Worm (Caenorhabditis elegans) whole organism, L3 larva: ENCODE results near the gene D1086.8.
"Not testable (repeated sequence)": the region's sequence is repeated elsewhere in the genome, so short reads cannot be mapped to it uniquely, and the experiment has no call there.

Source experiments
- R02D3.7 ChIP-seq: fragments of 150-350 bp; optimal IDR thresholded peaks from 2 replicates; lab custom pipeline; 2014; ENCODE audit warnings: missing biosample characterization, missing genetic modification characterization
- aly-2 ChIP-seq: fragments of 150-350 bp; optimal IDR thresholded peaks from 2 replicates; lab custom pipeline; 2014; ENCODE audit warnings: missing biosample characterization, missing genetic modification characterization
- ama-1 ChIP-seq: fragments of 150-350 bp; optimal IDR thresholded peaks from 2 replicates; lab custom pipeline; 2018
- ceh-28 ChIP-seq: fragments of 150-350 bp; optimal IDR thresholded peaks from 2 replicates; lab custom pipeline; 2014; ENCODE audit warnings: missing biosample characterization, missing genetic modification reagents, missing genetic modification characterization
- ceh-82 ChIP-seq: fragments of 150-350 bp; optimal IDR thresholded peaks from 2 replicates; lab custom pipeline; 2014; ENCODE audit warnings: missing biosample characterization, missing genetic modification characterization
- egl-27 ChIP-seq: sonication (generic microtip); optimal IDR thresholded peaks from 4 replicates; lab custom pipeline; 2017; ENCODE audit warnings: missing biosample characterization, missing genetic modification reagents, missing genetic modification characterization
- egl-5 ChIP-seq: fragments of 150-350 bp; optimal IDR thresholded peaks from 2 replicates; lab custom pipeline; 2017; ENCODE audit warnings: missing biosample characterization, missing genetic modification reagents, missing genetic modification characterization, inconsistent platforms
- elt-1 ChIP-seq: fragments of 150-350 bp; optimal IDR thresholded peaks from 2 replicates; lab custom pipeline; 2014; ENCODE audit warnings: missing biosample characterization, missing genetic modification characterization
- elt-2 ChIP-seq: sonication (generic microtip); optimal IDR thresholded peaks from 2 replicates; lab custom pipeline; 2016; ENCODE audit warnings: missing genetic modification reagents, mild to moderate bottlenecking, missing genetic modification characterization, missing compliant biosample characterization
- eor-1 ChIP-seq, 2 experiments: fragments of 150-350 bp; optimal IDR thresholded peaks; 2 replicates each; lab custom pipeline; 2014 to 2018; ENCODE audit warnings: missing biosample characterization in 2 of 2, missing genetic modification characterization in 2 of 2
- fkh-10 ChIP-seq: sonication (generic microtip); optimal IDR thresholded peaks from 2 replicates; lab custom pipeline; 2017; ENCODE audit warnings: missing biosample characterization, missing genetic modification reagents, missing genetic modification characterization
- fos-1 ChIP-seq: fragments of 150-350 bp; optimal IDR thresholded peaks from 2 replicates; lab custom pipeline; 2014; ENCODE audit warnings: missing biosample characterization, missing genetic modification characterization
- jun-1 ChIP-seq: fragments of 150-350 bp; optimal IDR thresholded peaks from 2 replicates; lab custom pipeline; 2014; ENCODE audit warnings: missing biosample characterization, missing genetic modification reagents, missing genetic modification characterization
- lin-15B ChIP-seq: fragments of 150-350 bp; optimal IDR thresholded peaks from 2 replicates; lab custom pipeline; 2014; ENCODE audit warnings: missing biosample characterization, missing genetic modification characterization
- lin-39 ChIP-seq: fragments of 150-350 bp; optimal IDR thresholded peaks from 2 replicates; lab custom pipeline; 2018; ENCODE audit warnings: missing biosample characterization, missing genetic modification reagents, missing genetic modification characterization
- lsy-12 ChIP-seq: sonication (generic microtip); optimal IDR thresholded peaks from 2 replicates; lab custom pipeline; 2016; ENCODE audit warnings: mild to moderate bottlenecking, missing genetic modification characterization, missing compliant biosample characterization
- mdl-1 ChIP-seq: fragments of 150-350 bp; optimal IDR thresholded peaks from 2 replicates; lab custom pipeline; 2014; ENCODE audit warnings: missing biosample characterization, missing genetic modification characterization
- nfya-1 ChIP-seq: sonication (generic microtip); optimal IDR thresholded peaks from 2 replicates; lab custom pipeline; 2017; ENCODE audit warnings: missing genetic modification characterization, mild to moderate bottlenecking, missing compliant biosample characterization, antibody characterized with exemption, moderate library complexity; ENCODE audit not compliant: insufficient read depth
- nhr-12 ChIP-seq: fragments of 150-350 bp; optimal IDR thresholded peaks from 2 replicates; lab custom pipeline; 2014; ENCODE audit warnings: missing biosample characterization, missing genetic modification characterization
- nhr-23 ChIP-seq: fragments of 150-350 bp; optimal IDR thresholded peaks from 2 replicates; lab custom pipeline; 2014; ENCODE audit warnings: missing biosample characterization, missing genetic modification reagents, missing genetic modification characterization
- nhr-25 ChIP-seq: sonication (generic microtip); optimal IDR thresholded peaks from 2 replicates; lab custom pipeline; 2017; ENCODE audit warnings: missing biosample characterization, missing genetic modification characterization
- nhr-28 ChIP-seq: fragments of 150-350 bp; optimal IDR thresholded peaks from 2 replicates; lab custom pipeline; 2014; ENCODE audit warnings: missing biosample characterization, missing genetic modification characterization
- nhr-43 ChIP-seq: sonication (generic microtip); optimal IDR thresholded peaks from 2 replicates; lab custom pipeline; 2016; ENCODE audit warnings: mild to moderate bottlenecking, missing genetic modification characterization, missing compliant biosample characterization; ENCODE audit not compliant: poor library complexity, severe bottlenecking
- nhr-76 ChIP-seq: fragments of 150-350 bp; sonication (generic microtip); optimal IDR thresholded peaks from 5 replicates; lab custom pipeline; 2014; ENCODE audit warnings: missing biosample characterization, missing genetic modification characterization
- nhr-77 ChIP-seq: fragments of 150-350 bp; optimal IDR thresholded peaks from 2 replicates; lab custom pipeline; 2014; ENCODE audit warnings: missing biosample characterization, missing genetic modification characterization
- pha-4 ChIP-seq: fragments of 150-350 bp; optimal IDR thresholded peaks from 2 replicates; lab custom pipeline; 2014; ENCODE audit warnings: missing biosample characterization, missing genetic modification reagents, missing genetic modification characterization
- pqm-1 ChIP-seq: fragments of 150-350 bp; optimal IDR thresholded peaks from 2 replicates; lab custom pipeline; 2017; ENCODE audit warnings: missing biosample characterization, missing genetic modification characterization, inconsistent platforms
- skn-1 ChIP-seq: fragments of 150-350 bp; optimal IDR thresholded peaks from 2 replicates; lab custom pipeline; 2014; ENCODE audit warnings: missing biosample characterization, missing genetic modification characterization
- snpc-4 ChIP-seq: fragments of 150-350 bp; optimal IDR thresholded peaks from 2 replicates; lab custom pipeline; 2014; ENCODE audit warnings: missing biosample characterization, missing genetic modification characterization
- tbx-2 ChIP-seq: sonication (generic microtip); optimal IDR thresholded peaks from 2 replicates; lab custom pipeline; 2016; ENCODE audit warnings: mild to moderate bottlenecking, missing genetic modification characterization, missing compliant biosample characterization
- unc-62 ChIP-seq: fragments of 150-350 bp; sonication (generic microtip); optimal IDR thresholded peaks from 4 replicates; lab custom pipeline; 2014; ENCODE audit warnings: missing biosample characterization, missing genetic modification reagents, missing genetic modification characterization
- ztf-4 ChIP-seq: fragments of 150-350 bp; optimal IDR thresholded peaks from 2 replicates; lab custom pipeline; 2014; ENCODE audit warnings: missing biosample characterization, missing genetic modification characterization

D1086.8 gene

DNA sequence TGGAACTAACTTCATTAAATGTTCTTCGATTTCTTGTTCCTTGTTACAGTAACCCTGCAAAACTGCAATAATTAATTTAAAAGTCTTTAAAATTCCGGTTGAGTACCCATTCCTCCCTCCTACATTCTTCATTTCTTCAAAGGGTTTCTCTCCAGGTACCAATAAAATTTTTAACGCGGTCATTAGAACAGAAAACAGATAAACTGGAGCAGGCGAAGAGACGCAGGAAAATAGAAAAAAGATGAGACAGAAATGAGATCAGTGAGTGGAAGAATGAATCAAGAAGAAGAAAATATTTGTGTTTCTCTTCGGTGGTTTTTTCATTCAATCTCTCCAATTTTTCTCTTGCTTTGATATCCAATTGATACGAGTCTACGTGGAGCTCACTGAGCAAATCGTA lies at the start of gene D1086.8:
Gene D1086.8, plus strand, starts transcription at position 301 of the 400 bp plus-strand sequence.
- peak; percentile 8 for TF ChIP-seq nfya-1 (tag; lab: Kevin White, UChicago)
- peak; percentile 44 for TF ChIP-seq egl-5 (tag; lab: Kevin White, UChicago)
- TF ChIP-seq nhr-77 (tag; lab: Kevin White, UChicago) = no peak

ce11 chrV:14049274-14049673 lies 44.6 kb upstream of the D1086.8 start, which contains the start of gene F58D12.1:
Gene F58D12.1, plus strand, starts transcription at chrV:14049574.
- TF ChIP-seq pha-4, nhr-12, R02D3.7 (tag; lab: Kevin White, UChicago): not testable (repeated sequence)

DNA sequence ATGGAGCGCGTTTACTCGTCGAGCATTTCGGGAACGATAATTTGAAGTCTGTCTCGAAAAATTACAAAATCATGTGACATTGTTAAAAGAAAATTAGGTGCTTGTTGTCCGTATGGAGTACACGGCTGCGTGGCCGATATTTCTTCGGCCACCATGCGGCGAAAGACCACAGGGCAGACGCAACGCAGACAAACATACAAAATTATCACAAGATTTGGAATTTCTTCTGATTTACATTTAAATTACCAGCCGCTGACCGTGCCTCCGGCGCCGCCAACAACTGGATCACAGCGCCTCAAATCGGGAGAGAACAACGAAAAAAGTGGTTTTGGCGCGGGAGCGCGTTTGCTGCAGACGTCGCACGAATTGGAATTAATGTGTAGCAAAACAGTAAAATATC lies 38.8 kb upstream of the D1086.8 start:
- peak; percentile 10 for TF ChIP-seq nhr-76 (tag; lab: Kevin White, UChicago)
- peak; percentile 90 for TF ChIP-seq tbx-2 (tag; lab: Kevin White, UChicago)
- TF ChIP-seq skn-1 = peak; percentile 18
- peak; percentile 87 for TF ChIP-seq jun-1 (tag; lab: Kevin White, UChicago)
- TF ChIP-seq nhr-43 = peak; percentile 98
- peak; percentile 80 for TF ChIP-seq R02D3.7 (tag; lab: Kevin White, UChicago)
- peak; percentile 35 for TF ChIP-seq egl-5 (tag; lab: Kevin White, UChicago)
- TF ChIP-seq elt-2 (tag; lab: Kevin White, UChicago) = peak; percentile 77
- peak; percentile 87 for TF ChIP-seq nfya-1 (tag; lab: Kevin White, UChicago)
- peak; percentile 96 for TF ChIP-seq nhr-25 (tag; lab: Kevin White, UChicago)
- peak; percentile 65 for TF ChIP-seq pqm-1 (tag; lab: Kevin White, UChicago)
- peak; percentile 52 for TF ChIP-seq elt-1
- TF ChIP-seq lsy-12 (tag; lab: Kevin White, UChicago) = peak; percentile 94
- peak; percentile 16 for TF ChIP-seq egl-27 (tag; lab: Kevin White, UChicago)
- peak; percentile 82 for TF ChIP-seq lin-15B (tag; lab: Kevin White, UChicago)
- TF ChIP-seq snpc-4 (tag; lab: Kevin White, UChicago) = peak; percentile 93
- TF ChIP-seq fkh-10 (GFP tag; lab: Kevin White, UChicago) = peak; percentile 50
- TF ChIP-seq unc-62 (GFP tag; lab: Kevin White, UChicago) = peak; percentile 39
- TF ChIP-seq nhr-28 (tag; lab: Kevin White, UChicago) = peak; percentile 41
- peak; percentile 97 for TF ChIP-seq nhr-23
- TF ChIP-seq ceh-28 (tag; lab: Kevin White, UChicago) = peak; percentile 86
- TF ChIP-seq lin-39 (tag; lab: Kevin White, UChicago) = peak; percentile 94
- peak; percentile 77 for TF ChIP-seq pha-4 (tag; lab: Kevin White, UChicago)
- TF ChIP-seq mdl-1 (tag; lab: Kevin White, UChicago) = peak; percentile 25
- peak; percentile 39 for TF ChIP-seq nhr-77 (tag; lab: Kevin White, UChicago)
- peak; percentile 28 for TF ChIP-seq ztf-4 (tag; lab: Kevin White, UChicago)
- peak; percentile 75 for TF ChIP-seq ceh-82
- TF ChIP-seq eor-1 (tag; optimal IDR thresholded peaks at IDR 0.05; lab: Kevin White, UChicago) = peak in 1 of 2 experiments; percentile 23

DNA sequence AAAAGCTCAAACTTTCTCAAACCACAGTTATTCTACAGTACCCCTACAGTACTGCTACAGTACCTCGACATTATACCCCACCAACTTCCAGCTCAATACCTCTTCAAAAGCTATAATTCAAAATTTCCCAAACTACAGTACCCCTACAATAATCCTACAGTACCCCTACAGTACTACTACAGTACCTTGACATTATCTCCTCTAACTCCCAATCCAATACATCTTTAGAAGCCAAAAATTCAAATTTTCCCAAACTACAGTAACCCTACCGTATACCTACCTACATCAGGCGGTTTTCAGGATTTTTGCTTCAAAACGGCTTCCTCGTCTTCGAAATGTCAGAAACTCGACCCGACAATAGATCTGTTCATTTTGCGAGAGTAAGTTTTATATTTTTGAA lies 36.4 kb upstream of the D1086.8 start, which contains the start of gene F58D12.3:
Gene F58D12.3, plus strand, starts transcription at position 301 of the 400 bp plus-strand sequence.
- TF ChIP-seq jun-1 (tag; lab: Kevin White, UChicago) (no peak), fos-1 (no peak), nfya-1 (tag; lab: Kevin White, UChicago) (no peak), elt-2 (tag; lab: Kevin White, UChicago) (no peak), egl-5 (tag; lab: Kevin White, UChicago) (no peak), tbx-2 (tag; lab: Kevin White, UChicago) (no peak), ama-1 (lab: Kevin White, UChicago) (no peak), eor-1 (tag; optimal IDR thresholded peaks at IDR 0.05; lab: Kevin White, UChicago) (no peak), aly-2 (tag; lab: Kevin White, UChicago) (no peak)

DNA sequence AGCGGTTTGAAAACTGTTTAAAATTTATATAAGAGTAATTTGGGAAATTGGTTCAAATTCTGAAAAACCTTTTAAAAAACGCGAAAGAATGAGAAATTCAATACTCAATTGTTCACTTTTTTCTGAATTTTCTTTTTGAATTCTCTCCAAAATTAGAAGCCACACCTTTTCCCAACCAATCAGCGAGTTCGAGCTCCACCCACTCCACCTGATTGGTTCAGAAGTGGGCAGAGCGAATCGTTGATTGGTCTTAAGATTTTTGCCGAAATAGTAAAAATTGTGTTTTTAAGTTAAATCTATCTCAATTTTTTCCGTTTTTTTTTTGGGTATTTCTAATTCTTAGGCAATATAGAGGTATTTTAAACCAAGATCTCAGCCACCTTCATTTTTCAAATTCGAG lies 29.9 kb upstream of the D1086.8 start:
- TF ChIP-seq nhr-28 (tag; lab: Kevin White, UChicago) = no peak
- TF ChIP-seq nhr-77 (tag; lab: Kevin White, UChicago) = no peak
- TF ChIP-seq nfya-1 (tag; lab: Kevin White, UChicago) = peak; percentile 90
- TF ChIP-seq snpc-4 (tag; lab: Kevin White, UChicago) = no peak
